Worm (Caenorhabditis elegans) whole organism, mixed stage, embryonic: ENCODE data around the gene T04C10.3.

Experiments
- M03D4.4 ChIP-seq: sonication (generic microtip); optimal IDR thresholded peaks from 2 replicates; lab custom pipeline; 2017; ENCODE audit warnings: mild to moderate bottlenecking, missing genetic modification characterization, missing compliant biosample characterization
- ces-1 ChIP-seq: fragments of 150-350 bp; optimal IDR thresholded peaks from 2 replicates; lab custom pipeline; 2014; ENCODE audit warnings: missing biosample characterization, missing genetic modification reagents, missing genetic modification characterization
- cnd-1 ChIP-seq: fragments of 200-800 bp; sonication (Bioruptor generic); optimal IDR thresholded peaks from 2 replicates; lab custom pipeline; 2018; ENCODE audit warnings: mild to moderate bottlenecking, missing genetic modification characterization, missing compliant biosample characterization
- drap-1 ChIP-seq: fragments of 200-800 bp; sonication (Bioruptor generic); optimal IDR thresholded peaks from 3 replicates; lab custom pipeline; 2018; ENCODE audit warnings: mild to moderate bottlenecking, missing genetic modification characterization, missing compliant biosample characterization
- elt-1 ChIP-seq: sonication (generic microtip); optimal IDR thresholded peaks from 2 replicates; lab custom pipeline; 2017; ENCODE audit warnings: missing genetic modification characterization, mild to moderate bottlenecking, missing compliant biosample characterization, antibody characterized with exemption, moderate library complexity, borderline replicate concordance; ENCODE audit not compliant: insufficient read depth
- lin-13 ChIP-seq: fragments of 150-350 bp; optimal IDR thresholded peaks from 2 replicates; lab custom pipeline; 2014; ENCODE audit warnings: missing biosample characterization, missing genetic modification characterization
- lsy-2 ChIP-seq: fragments of 150-350 bp; optimal IDR thresholded peaks from 2 replicates; lab custom pipeline; 2014; ENCODE audit warnings: missing biosample characterization, missing genetic modification characterization
- nhr-12 ChIP-seq: fragments of 150-350 bp; optimal IDR thresholded peaks from 2 replicates; lab custom pipeline; 2014; ENCODE audit warnings: missing biosample characterization, missing genetic modification characterization
- nhr-2 ChIP-seq: fragments of 150-350 bp; optimal IDR thresholded peaks from 2 replicates; lab custom pipeline; 2014; ENCODE audit warnings: missing biosample characterization, missing genetic modification characterization
- nhr-237 ChIP-seq: fragments of 150-350 bp; optimal IDR thresholded peaks from 2 replicates; lab custom pipeline; 2014; ENCODE audit warnings: missing biosample characterization, missing genetic modification characterization
- nhr-28 ChIP-seq: fragments of 150-350 bp; optimal IDR thresholded peaks from 2 replicates; lab custom pipeline; 2014; ENCODE audit warnings: missing biosample characterization, missing genetic modification characterization
- nhr-76 ChIP-seq: sonication (generic microtip); optimal IDR thresholded peaks from 2 replicates; lab custom pipeline; 2017; ENCODE audit warnings: missing biosample characterization, missing genetic modification characterization
- unc-62 ChIP-seq: fragments of 150-350 bp; optimal IDR thresholded peaks from 2 replicates; lab custom pipeline; 2014; ENCODE audit warnings: missing biosample characterization, missing genetic modification reagents, missing genetic modification characterization
- ztf-11 ChIP-seq: fragments of 150-350 bp; optimal IDR thresholded peaks from 2 replicates; lab custom pipeline; 2014; ENCODE audit warnings: missing biosample characterization, missing genetic modification characterization

DNA sequence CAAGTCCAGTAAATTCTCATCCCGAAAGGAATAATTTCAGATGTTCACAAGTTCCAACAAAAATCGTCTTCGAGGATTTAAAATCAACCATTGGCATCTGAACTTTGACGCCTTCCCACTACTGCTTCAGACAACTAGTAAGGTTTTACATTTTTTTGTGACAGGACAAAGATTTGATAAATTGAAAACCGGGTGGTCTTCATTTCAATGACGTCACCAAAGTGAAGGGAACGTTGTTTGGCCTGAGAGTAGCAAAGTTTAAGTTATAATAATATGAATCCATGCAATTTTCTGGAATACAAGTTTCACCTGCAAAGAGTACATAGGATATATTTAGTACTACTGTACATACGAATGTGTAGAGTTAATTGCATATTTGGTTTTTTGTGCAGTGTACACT, 18.0 kb upstream of the T04C10.3 start:
- TF ChIP-seq drap-1 (GFP tag; lab: Kevin White, UChicago): no peak
- TF ChIP-seq unc-62: no peak
- no peak for TF ChIP-seq M03D4.4
- no peak for TF ChIP-seq nhr-2 (tag; lab: Kevin White, UChicago)
- no peak for TF ChIP-seq cnd-1 (tag; lab: Kevin White, UChicago)
- TF ChIP-seq lin-13 (tag; lab: Kevin White, UChicago): no peak
- no peak for TF ChIP-seq ztf-11
- no peak for TF ChIP-seq elt-1
- no peak for TF ChIP-seq nhr-12 (tag; lab: Kevin White, UChicago)
- no peak for TF ChIP-seq ces-1 (GFP tag; lab: Kevin White, UChicago)
- TF ChIP-seq nhr-237: no peak
- TF ChIP-seq nhr-28: no peak
- no peak for TF ChIP-seq nhr-76 (tag; lab: Kevin White, UChicago)
- no peak for TF ChIP-seq lsy-2 (tag; lab: Kevin White, UChicago)
